Fruit fly (Drosophila melanogaster) whole organism: ENCODE measurements around the gene CG11755.

Experiments used
- CG8478 ChIP-seq: fragments of >200 bp; optimal IDR thresholded peaks from 2 replicates; lab custom pipeline; 2018; ENCODE audit warnings: inconsistent platforms
- Dll ChIP-seq: fragments of >200 bp; optimal IDR thresholded peaks from 2 replicates; lab custom pipeline; 2017
- EcR ChIP-seq, 2 experiments: fragments of >200 bp; optimal IDR thresholded peaks; 2 replicates each; lab custom pipeline; 2017; ENCODE audit warnings: missing biosample characterization in 2 of 2, missing genetic modification characterization in 2 of 2, missing genetic modification reagents in 2 of 2
- pan ChIP-seq: fragments of >200 bp; optimal IDR thresholded peaks from 2 replicates; lab custom pipeline; 2017
- psq ChIP-seq: fragments of >200 bp; optimal IDR thresholded peaks from 2 replicates; lab custom pipeline; 2017
- usp ChIP-seq: fragments of >200 bp; optimal IDR thresholded peaks from 2 replicates; lab custom pipeline; 2017; ENCODE audit warnings: missing biosample characterization, missing genetic modification characterization, mixed read lengths

The CG11755 gene

DNA sequence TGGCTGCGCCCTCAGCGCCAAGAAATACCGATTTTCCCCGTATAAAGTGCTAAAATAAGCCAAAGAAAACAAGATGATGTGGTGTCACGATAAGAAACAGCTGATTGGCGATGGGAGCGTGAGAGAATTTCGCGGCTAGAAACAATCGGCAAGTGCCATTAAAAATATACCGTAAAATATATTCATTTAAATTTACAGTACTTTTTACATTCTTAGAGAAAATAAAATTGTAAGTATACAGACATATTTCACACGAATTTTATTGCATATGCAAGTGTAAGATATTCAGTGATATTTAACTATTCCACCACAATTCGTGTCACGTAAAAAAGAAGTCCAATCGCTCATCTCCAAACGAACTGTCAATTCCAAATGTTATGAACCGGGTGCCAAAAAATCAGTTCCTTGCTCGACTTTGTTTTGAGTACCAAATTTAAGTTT, at the start of gene CG11755, which contains the start of the genes Unc50 and CG8043:
CG11755 (plus strand) TSS at position 356 of the 441 bp plus-strand sequence.
Unc50 (minus strand) TSS at position 54 of the 441 bp plus-strand sequence.
CG8043 (plus strand) TSS at position 356 of the 441 bp plus-strand sequence.
- TF ChIP-seq usp (GFP tag; lab: Kevin White, UChicago) (no peak), psq (no peak), EcR (GFP tag; optimal IDR thresholded peaks at IDR 0.05; lab: Kevin White, UChicago) (no peak), pan (lab: Kevin White, UChicago) (no peak), Dll (lab: Kevin White, UChicago) (no peak), CG8478 (no peak)

DNA sequence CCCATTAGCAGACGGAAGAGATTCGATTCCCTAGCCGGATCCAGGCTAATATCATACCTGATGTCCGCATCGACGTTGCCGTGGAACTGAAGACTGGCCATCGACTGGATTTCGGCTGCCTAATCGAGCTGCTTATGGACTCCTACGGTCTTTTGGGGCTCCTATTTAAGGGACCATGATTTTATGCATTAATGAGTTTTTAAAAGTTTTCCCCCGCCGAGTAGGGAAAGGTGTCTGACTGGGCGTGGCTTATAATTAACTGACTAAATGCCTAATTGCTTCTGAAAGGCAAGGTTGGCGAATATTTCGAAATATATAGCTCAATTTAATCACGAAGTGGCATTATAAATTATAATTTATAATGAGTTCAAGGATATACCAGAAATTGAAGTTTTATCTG, 40.9 kb upstream of the CG11755 start, which contains the start of gene Or85e:
Or85e (minus strand) TSS at position 101 of the 400 bp plus-strand sequence.
- TF ChIP-seq CG8478 (no peak), usp (GFP tag; lab: Kevin White, UChicago) (no peak), EcR (GFP tag; optimal IDR thresholded peaks at IDR 0.05; lab: Kevin White, UChicago) (no peak), psq (no peak), pan (lab: Kevin White, UChicago) (no peak)

DNA sequence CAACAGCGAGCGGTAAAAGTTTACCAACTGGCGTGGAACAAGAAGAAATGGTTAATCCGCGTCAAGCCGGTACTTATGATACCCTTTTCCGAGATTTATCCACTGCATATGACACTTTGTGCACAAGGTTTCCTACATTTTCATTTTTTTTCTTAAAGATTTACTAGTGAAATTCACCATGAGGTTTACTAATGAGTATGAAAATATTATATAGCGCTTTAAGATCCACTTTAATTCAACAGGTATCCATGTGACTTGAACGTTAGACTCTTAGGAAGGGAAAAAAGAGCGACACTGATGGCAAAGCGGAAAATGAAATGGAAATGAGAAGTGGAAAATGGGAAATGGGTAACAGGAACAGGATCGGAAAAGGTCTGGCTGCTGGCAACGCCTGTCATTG, 38.1 kb upstream of the CG11755 start:
- no peak for TF ChIP-seq psq
- no peak for TF ChIP-seq Dll (lab: Kevin White, UChicago)
- no peak for TF ChIP-seq EcR (GFP tag; optimal IDR thresholded peaks at IDR 0.05; lab: Kevin White, UChicago)
- no peak for TF ChIP-seq pan (lab: Kevin White, UChicago)
- no peak for TF ChIP-seq usp (GFP tag; lab: Kevin White, UChicago)
- no peak for TF ChIP-seq CG8478

DNA sequence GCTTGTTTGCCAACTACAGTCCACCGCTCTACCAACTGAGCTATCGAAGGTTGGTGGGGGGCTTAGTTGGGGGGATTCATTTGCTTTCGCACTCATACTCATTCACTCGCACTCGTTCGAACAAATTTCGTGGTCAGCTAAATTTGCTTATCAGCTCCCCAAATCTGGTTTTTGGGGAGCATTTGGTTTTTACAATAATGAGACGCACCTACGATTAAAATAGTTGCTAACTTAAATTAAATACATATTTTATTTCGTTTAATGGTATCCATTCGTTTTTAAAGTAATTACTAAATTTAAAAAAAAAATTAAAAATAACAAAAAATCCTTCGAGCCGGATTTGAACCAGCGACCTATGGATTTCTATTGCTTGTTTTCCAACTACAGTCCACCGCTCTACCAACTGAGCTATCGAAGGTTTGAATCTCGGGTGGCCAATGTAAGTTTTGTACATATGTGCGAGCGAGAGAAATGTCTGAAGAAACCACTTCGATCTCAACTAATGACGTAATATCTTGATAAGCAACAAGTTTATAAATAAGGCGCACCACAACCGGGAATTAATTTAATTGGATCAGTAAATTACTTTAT, 34.2 kb upstream of the CG11755 start:
- TF ChIP-seq pan (lab: Kevin White, UChicago) (no peak), CG8478 (no peak)

DNA sequence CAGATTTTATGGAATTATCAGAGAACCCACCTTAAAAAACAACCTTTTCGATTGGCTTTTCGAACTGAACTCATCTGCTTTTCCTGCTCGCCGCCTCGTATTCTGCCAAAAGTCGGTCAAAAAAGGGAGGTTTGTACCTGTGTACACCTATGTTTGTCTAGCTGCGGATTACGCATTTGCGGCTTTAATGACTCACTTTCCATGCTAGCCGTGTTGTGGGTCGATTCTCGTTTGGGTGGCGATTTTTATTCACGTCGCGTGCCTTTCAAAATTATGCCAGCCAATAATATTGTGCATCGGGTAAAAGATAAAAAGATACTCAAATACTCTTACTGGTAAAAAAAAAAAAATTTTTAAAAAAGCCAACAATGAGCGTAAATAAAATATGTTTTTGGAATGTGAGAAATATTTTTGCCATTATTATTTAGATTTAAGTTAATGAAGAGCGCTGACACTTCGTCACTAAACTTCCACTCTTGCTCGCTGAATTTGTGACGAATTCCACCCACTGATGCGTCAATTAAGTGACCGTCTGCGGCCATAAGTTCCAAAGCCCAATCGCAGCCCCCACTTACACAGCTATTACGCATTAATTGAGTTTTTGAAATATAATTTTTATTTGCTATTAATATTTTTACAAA, 31.0 kb upstream of the CG11755 start, which contains the start of gene Cyp313b1:
Cyp313b1 (minus strand) TSS at position 71 of the 641 bp plus-strand sequence.
- no peak for TF ChIP-seq pan (lab: Kevin White, UChicago)
- no peak for TF ChIP-seq EcR (GFP tag; optimal IDR thresholded peaks at IDR 0.05; lab: Kevin White, UChicago)
- no peak for TF ChIP-seq usp (GFP tag; lab: Kevin White, UChicago)
- no peak for TF ChIP-seq CG8478
- no peak for TF ChIP-seq Dll (lab: Kevin White, UChicago)
- no peak for TF ChIP-seq psq

DNA sequence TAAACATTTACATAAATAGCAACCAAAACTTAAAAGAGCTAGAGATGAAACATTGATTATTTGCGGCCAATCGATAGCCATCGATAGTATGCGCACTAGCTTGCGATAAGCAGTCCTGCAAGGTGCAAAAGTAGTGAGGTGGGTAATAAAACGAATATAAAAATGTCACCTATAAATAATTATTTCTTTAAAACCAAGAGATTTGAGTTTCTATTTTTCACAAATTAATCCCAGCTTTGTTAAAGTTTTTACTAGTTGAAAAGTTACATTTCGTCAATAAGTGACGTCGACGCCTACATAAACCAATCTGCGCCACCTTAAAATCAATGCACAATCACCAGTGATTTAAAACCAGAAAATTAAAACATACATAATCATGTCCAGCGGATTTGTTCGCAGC, 26.0 kb upstream of the CG11755 start, which contains the start of the genes Mkk4 and SLIRP2:
Mkk4 (minus strand) TSS at position 56 of the 400 bp plus-strand sequence.
SLIRP2 (plus strand) TSS at position 344 of the 400 bp plus-strand sequence.
- no peak for TF ChIP-seq pan (lab: Kevin White, UChicago)
- TF ChIP-seq CG8478: no peak
- TF ChIP-seq usp (GFP tag; lab: Kevin White, UChicago): no peak
- no peak for TF ChIP-seq Dll (lab: Kevin White, UChicago)
- no peak for TF ChIP-seq EcR (GFP tag; optimal IDR thresholded peaks at IDR 0.05; lab: Kevin White, UChicago)
- TF ChIP-seq psq: no peak

DNA sequence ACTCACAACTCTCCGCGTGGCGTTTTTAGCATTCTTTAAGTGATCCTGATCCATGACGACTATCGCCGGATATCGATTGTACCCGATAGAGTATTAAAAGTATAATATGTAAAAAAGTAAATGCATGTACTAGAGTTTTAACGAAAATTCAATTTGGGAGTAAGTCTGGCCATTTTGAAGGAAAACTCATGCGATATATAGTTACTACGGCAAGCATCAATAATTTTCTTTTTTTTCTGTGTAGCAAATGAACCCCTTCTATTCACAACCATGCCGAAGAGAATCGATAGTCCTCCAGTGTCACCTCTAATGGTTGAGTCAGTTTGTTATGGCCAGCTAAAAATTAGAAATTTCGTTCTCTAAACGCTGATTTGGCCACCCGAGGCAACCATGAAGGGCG, 24.0 kb upstream of the CG11755 start, which contains the start of the genes Sys1 and Dhod:
Sys1 (plus strand) TSS at position 91 of the 400 bp plus-strand sequence.
Dhod (minus strand) TSS at position 186 of the 400 bp plus-strand sequence.
- TF ChIP-seq Dll (lab: Kevin White, UChicago) (no peak), CG8478 (no peak), pan (lab: Kevin White, UChicago) (no peak), usp (GFP tag; lab: Kevin White, UChicago) (no peak), EcR (GFP tag; optimal IDR thresholded peaks at IDR 0.05; lab: Kevin White, UChicago) (no peak), psq (no peak)

DNA sequence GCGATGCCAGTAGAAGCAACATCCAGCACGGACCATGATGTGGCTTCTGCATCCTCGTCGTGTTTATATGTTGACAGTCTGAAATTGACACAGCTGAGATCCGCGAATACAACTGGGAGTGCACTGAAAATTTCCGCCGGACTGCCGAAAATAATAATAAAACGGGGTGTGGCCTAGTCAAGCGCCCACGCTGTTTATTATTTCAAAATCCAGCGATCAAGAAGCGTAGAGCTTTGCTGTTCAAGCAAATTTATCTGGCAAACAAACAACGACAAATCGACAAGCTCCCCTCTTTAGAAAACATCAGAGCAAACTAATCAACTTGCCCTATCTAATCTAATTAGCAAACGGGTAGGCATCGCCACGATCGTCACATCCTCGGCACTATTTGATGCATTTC, 22.7 kb upstream of the CG11755 start:
- TF ChIP-seq CG8478 (no peak), EcR (GFP tag; optimal IDR thresholded peaks at IDR 0.05; lab: Kevin White, UChicago) (no peak), Dll (lab: Kevin White, UChicago) (no peak), pan (lab: Kevin White, UChicago) (no peak), psq (no peak), usp (GFP tag; lab: Kevin White, UChicago) (no peak)

DNA sequence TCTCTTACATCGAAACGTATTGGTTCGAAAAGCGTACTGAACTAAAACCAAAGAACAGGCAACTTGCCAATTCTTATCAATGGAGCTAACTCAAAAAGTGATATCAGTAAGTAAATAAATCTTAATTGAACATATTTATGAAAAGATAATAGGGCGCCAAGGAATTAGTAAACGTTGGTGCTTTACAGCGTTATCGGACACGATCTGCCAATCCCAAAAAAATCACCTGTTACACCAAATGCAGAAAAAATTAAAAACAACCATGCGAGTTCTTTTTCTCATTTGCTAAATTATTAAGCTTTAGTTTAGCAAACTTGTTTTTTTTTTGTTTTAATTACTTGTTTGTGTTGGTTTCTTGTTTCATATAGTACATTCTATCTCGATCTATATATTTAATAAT, 22.0 kb upstream of the CG11755 start, which contains the start of gene CG42489:
CG42489 (minus strand) TSS at position 101 of the 400 bp plus-strand sequence.
- TF ChIP-seq Dll (lab: Kevin White, UChicago) (no peak), psq (no peak), EcR (GFP tag; optimal IDR thresholded peaks at IDR 0.05; lab: Kevin White, UChicago) (no peak), pan (lab: Kevin White, UChicago) (no peak), CG8478 (no peak), usp (GFP tag; lab: Kevin White, UChicago) (no peak)

DNA sequence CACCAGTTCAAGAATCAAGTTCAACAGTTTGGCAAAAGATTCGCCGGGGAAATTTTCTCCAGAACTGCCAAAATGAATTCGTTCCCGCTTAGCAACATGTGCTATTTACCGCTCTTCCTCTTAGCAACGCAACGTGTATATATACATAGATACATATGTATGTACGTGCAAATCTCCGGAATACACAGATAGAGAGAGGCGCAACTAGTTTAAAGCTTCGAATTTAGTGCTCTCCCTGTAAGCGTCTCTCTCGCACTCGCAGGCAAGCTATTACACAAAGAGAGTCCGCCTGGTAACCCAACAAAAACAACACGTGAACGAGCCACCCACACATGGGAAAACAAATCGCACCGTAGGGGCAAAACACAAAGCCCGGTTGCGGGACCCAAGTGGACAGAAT, 18.0 kb upstream of the CG11755 start:
- no peak for TF ChIP-seq EcR (GFP tag; optimal IDR thresholded peaks at IDR 0.05; lab: Kevin White, UChicago)
- no peak for TF ChIP-seq pan (lab: Kevin White, UChicago)
- TF ChIP-seq CG8478: no peak
- TF ChIP-seq usp (GFP tag; lab: Kevin White, UChicago): no peak

DNA sequence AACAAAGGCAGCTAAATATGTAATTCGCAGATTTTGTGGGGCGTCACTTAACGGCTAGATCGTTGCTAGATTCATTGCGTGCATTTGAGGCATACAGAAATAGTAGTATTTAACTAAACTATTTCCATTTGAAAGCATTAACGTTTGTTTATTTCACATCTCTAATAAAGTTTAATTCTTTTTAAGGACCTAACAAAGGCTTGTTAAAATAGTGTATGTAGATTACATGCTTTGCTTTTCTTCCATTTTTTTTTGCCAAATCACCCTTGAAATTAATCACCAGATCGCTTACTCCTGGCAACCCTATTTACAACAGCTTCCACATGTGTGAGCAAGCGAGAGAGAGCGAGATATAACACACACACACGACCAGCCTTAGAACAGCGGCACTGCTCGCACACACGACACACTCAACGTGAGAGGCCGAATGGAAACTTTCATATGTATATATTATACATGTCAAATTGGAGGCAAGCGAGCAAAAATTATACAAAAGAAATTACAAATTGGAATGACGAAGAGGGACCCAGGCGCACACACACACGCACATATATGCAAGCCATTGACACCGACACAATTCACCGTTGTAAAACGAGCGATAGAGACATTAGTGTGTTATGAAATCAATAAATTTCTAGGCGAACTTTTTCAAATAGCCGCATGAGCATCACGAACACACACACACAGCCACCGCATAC, 17.4 kb upstream of the CG11755 start:
- no peak for TF ChIP-seq psq
- peak; percentile 45 for TF ChIP-seq CG8478
